Worm (Caenorhabditis elegans) whole organism, L3 larva: ENCODE measurements around the gene fbxb-21.
A peak's percentile ranks its signal among the peaks of the same experiment; 100 is the strongest.
"Not testable (repeated sequence)": the region's sequence is repeated elsewhere in the genome, so short reads cannot be mapped to it uniquely, and the experiment has no call there.

Source experiments
- ZK546.5 ChIP-seq: sonication (generic microtip); optimal IDR thresholded peaks from 2 replicates; lab custom pipeline; 2017; ENCODE audit warnings: missing biosample characterization, missing genetic modification characterization
- aly-2 ChIP-seq: fragments of 150-350 bp; optimal IDR thresholded peaks from 2 replicates; lab custom pipeline; 2014; ENCODE audit warnings: missing biosample characterization, missing genetic modification characterization
- ama-1 ChIP-seq: fragments of 150-350 bp; optimal IDR thresholded peaks from 2 replicates; lab custom pipeline; 2018
- ceh-28 ChIP-seq: fragments of 150-350 bp; optimal IDR thresholded peaks from 2 replicates; lab custom pipeline; 2014; ENCODE audit warnings: missing biosample characterization, missing genetic modification reagents, missing genetic modification characterization
- ceh-9 ChIP-seq: sonication (generic microtip); optimal IDR thresholded peaks from 2 replicates; lab custom pipeline; 2018; ENCODE audit warnings: missing biosample characterization, missing genetic modification characterization
- daf-12 ChIP-seq: fragments of 150-350 bp; optimal IDR thresholded peaks from 2 replicates; lab custom pipeline; 2014; ENCODE audit warnings: missing biosample characterization, missing genetic modification reagents, missing genetic modification characterization
- egl-27 ChIP-seq: sonication (generic microtip); optimal IDR thresholded peaks from 4 replicates; lab custom pipeline; 2017; ENCODE audit warnings: missing biosample characterization, missing genetic modification reagents, missing genetic modification characterization
- egl-5 ChIP-seq: fragments of 150-350 bp; optimal IDR thresholded peaks from 2 replicates; lab custom pipeline; 2017; ENCODE audit warnings: missing biosample characterization, missing genetic modification reagents, missing genetic modification characterization, inconsistent platforms
- elt-1 ChIP-seq: fragments of 150-350 bp; optimal IDR thresholded peaks from 2 replicates; lab custom pipeline; 2014; ENCODE audit warnings: missing biosample characterization, missing genetic modification characterization
- elt-2 ChIP-seq: sonication (generic microtip); optimal IDR thresholded peaks from 2 replicates; lab custom pipeline; 2016; ENCODE audit warnings: missing genetic modification reagents, mild to moderate bottlenecking, missing genetic modification characterization, missing compliant biosample characterization
- elt-3 ChIP-seq, 3 experiments: fragments of 150-350 bp in 1 of 3; sonication (generic microtip) in 2 of 3; optimal IDR thresholded peaks; 2 replicates in 2 of 3; 4 replicates in 1 of 3; lab custom pipeline; 2014 to 2017; ENCODE audit warnings: missing biosample characterization in 3 of 3, missing genetic modification characterization in 3 of 3
- fkh-10 ChIP-seq: sonication (generic microtip); optimal IDR thresholded peaks from 2 replicates; lab custom pipeline; 2017; ENCODE audit warnings: missing biosample characterization, missing genetic modification reagents, missing genetic modification characterization
- fkh-2 ChIP-seq: fragments of 150-350 bp; optimal IDR thresholded peaks from 2 replicates; lab custom pipeline; 2014; ENCODE audit warnings: missing biosample characterization, missing genetic modification reagents, missing genetic modification characterization
- fos-1 ChIP-seq: fragments of 150-350 bp; optimal IDR thresholded peaks from 2 replicates; lab custom pipeline; 2014; ENCODE audit warnings: missing biosample characterization, missing genetic modification characterization
- hmg-11 ChIP-seq: sonication (generic microtip); optimal IDR thresholded peaks from 2 replicates; lab custom pipeline; 2016; ENCODE audit warnings: missing genetic modification characterization, missing compliant biosample characterization
- jun-1 ChIP-seq: fragments of 150-350 bp; optimal IDR thresholded peaks from 2 replicates; lab custom pipeline; 2014; ENCODE audit warnings: missing biosample characterization, missing genetic modification reagents, missing genetic modification characterization
- lin-15B ChIP-seq: fragments of 150-350 bp; optimal IDR thresholded peaks from 2 replicates; lab custom pipeline; 2014; ENCODE audit warnings: missing biosample characterization, missing genetic modification characterization
- lsy-12 ChIP-seq: sonication (generic microtip); optimal IDR thresholded peaks from 2 replicates; lab custom pipeline; 2016; ENCODE audit warnings: mild to moderate bottlenecking, missing genetic modification characterization, missing compliant biosample characterization
- nhr-11 ChIP-seq: fragments of 150-350 bp; optimal IDR thresholded peaks from 2 replicates; lab custom pipeline; 2014; ENCODE audit warnings: missing biosample characterization, missing genetic modification characterization
- nhr-23 ChIP-seq: fragments of 150-350 bp; optimal IDR thresholded peaks from 2 replicates; lab custom pipeline; 2014; ENCODE audit warnings: missing biosample characterization, missing genetic modification reagents, missing genetic modification characterization
- nhr-237 ChIP-seq: fragments of 150-350 bp; optimal IDR thresholded peaks from 2 replicates; lab custom pipeline; 2014; ENCODE audit warnings: missing biosample characterization, missing genetic modification characterization
- nhr-25 ChIP-seq: sonication (generic microtip); optimal IDR thresholded peaks from 2 replicates; lab custom pipeline; 2017; ENCODE audit warnings: missing biosample characterization, missing genetic modification characterization
- nhr-28 ChIP-seq: fragments of 150-350 bp; optimal IDR thresholded peaks from 2 replicates; lab custom pipeline; 2014; ENCODE audit warnings: missing biosample characterization, missing genetic modification characterization
- nhr-43 ChIP-seq: sonication (generic microtip); optimal IDR thresholded peaks from 2 replicates; lab custom pipeline; 2016; ENCODE audit warnings: mild to moderate bottlenecking, missing genetic modification characterization, missing compliant biosample characterization; ENCODE audit not compliant: poor library complexity, severe bottlenecking
- nhr-67 ChIP-seq: fragments of 150-350 bp; optimal IDR thresholded peaks from 2 replicates; lab custom pipeline; 2014; ENCODE audit warnings: missing biosample characterization, missing genetic modification characterization
- nhr-76 ChIP-seq: fragments of 150-350 bp; sonication (generic microtip); optimal IDR thresholded peaks from 5 replicates; lab custom pipeline; 2014; ENCODE audit warnings: missing biosample characterization, missing genetic modification characterization
- pqm-1 ChIP-seq: fragments of 150-350 bp; optimal IDR thresholded peaks from 2 replicates; lab custom pipeline; 2017; ENCODE audit warnings: missing biosample characterization, missing genetic modification characterization, inconsistent platforms
- sea-2 ChIP-seq: fragments of 150-350 bp; sonication (generic microtip); optimal IDR thresholded peaks from 4 replicates; lab custom pipeline; 2014; ENCODE audit warnings: missing biosample characterization, missing genetic modification reagents, missing genetic modification characterization
- skn-1 ChIP-seq: fragments of 150-350 bp; optimal IDR thresholded peaks from 2 replicates; lab custom pipeline; 2014; ENCODE audit warnings: missing biosample characterization, missing genetic modification characterization
- snpc-4 ChIP-seq: fragments of 150-350 bp; optimal IDR thresholded peaks from 2 replicates; lab custom pipeline; 2014; ENCODE audit warnings: missing biosample characterization, missing genetic modification characterization
- tbx-2 ChIP-seq: sonication (generic microtip); optimal IDR thresholded peaks from 2 replicates; lab custom pipeline; 2016; ENCODE audit warnings: mild to moderate bottlenecking, missing genetic modification characterization, missing compliant biosample characterization
- unc-62 ChIP-seq: fragments of 150-350 bp; sonication (generic microtip); optimal IDR thresholded peaks from 4 replicates; lab custom pipeline; 2014; ENCODE audit warnings: missing biosample characterization, missing genetic modification reagents, missing genetic modification characterization
- ztf-11 ChIP-seq: fragments of 150-350 bp; optimal IDR thresholded peaks from 2 replicates; lab custom pipeline; 2014; ENCODE audit warnings: missing biosample characterization, missing genetic modification characterization
- ztf-4 ChIP-seq: fragments of 150-350 bp; optimal IDR thresholded peaks from 2 replicates; lab custom pipeline; 2014; ENCODE audit warnings: missing biosample characterization, missing genetic modification characterization

The fbxb-21 gene

DNA sequence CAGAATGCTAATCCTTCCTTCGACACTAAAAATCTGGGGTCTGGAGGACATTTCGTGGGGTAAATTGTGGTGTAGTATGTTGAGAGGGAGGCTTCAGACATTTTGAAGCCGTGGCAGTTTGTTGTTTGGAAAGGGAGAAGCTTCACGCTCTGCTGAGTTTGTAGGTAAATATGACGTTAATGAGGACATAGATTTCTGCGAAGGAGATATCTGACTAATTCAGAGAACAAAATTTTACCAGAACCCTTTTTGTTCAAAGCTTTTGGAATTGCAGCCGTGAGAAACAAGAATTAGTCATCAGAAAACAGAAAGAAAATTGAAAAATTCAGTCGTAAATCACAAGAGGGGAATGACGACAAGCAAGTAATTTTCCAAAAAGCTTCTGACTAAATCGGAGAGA lies 8.2 kb downstream of the fbxb-21 start, which contains the start of gene srh-72:
TSS of gene srh-72 (minus strand) at position 101 of the 400 bp plus-strand sequence.
- TF ChIP-seq skn-1 (tag; lab: Kevin White, UChicago) (no peak), unc-62 (GFP tag; lab: Kevin White, UChicago) (no peak), hmg-11 (tag; lab: Kevin White, UChicago) (no peak), nhr-25 (no peak), jun-1 (no peak), lin-15B (tag; lab: Kevin White, UChicago) (no peak), sea-2 (GFP tag; lab: Kevin White, UChicago) (no peak), nhr-43 (no peak), pqm-1 (tag; lab: Kevin White, UChicago) (no peak), nhr-11 (no peak), snpc-4 (tag; lab: Kevin White, UChicago) (no peak), egl-5 (tag; lab: Kevin White, UChicago) (no peak), ama-1 (lab: Kevin White, UChicago) (no peak), lsy-12 (tag; lab: Kevin White, UChicago) (no peak), nhr-67 (no peak), fkh-10 (GFP tag; lab: Kevin White, UChicago) (no peak), elt-2 (tag; lab: Kevin White, UChicago) (no peak), fkh-2 (tag; lab: Kevin White, UChicago) (no peak)

DNA sequence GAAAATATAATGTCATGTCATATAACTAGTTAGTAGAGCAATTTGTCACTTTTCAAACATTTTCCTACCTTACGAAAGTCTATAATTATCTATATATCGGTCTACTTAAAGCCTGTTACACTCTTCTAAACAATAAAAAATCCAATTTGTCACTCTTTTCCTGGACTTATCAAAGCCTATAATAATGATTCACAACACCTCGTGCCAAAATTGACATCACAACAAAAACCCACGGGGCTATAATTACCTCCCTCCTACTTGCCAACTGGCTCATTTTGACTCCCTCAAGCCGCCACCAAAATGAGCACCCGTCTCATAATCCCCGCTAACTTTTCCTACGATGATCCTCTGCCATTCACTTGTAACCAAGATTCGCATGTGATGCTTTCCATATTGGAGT lies 12.3 kb downstream of the fbxb-21 start, which contains the start of gene srg-20:
TSS of gene srg-20 (plus strand) at position 301 of the 400 bp plus-strand sequence.
- TF ChIP-seq pqm-1, ztf-4, fos-1 (tag; lab: Kevin White, UChicago): not testable (repeated sequence)
- TF ChIP-seq, all 47 proteins: peak for 0; not testable (repeated sequence) for 47

DNA sequence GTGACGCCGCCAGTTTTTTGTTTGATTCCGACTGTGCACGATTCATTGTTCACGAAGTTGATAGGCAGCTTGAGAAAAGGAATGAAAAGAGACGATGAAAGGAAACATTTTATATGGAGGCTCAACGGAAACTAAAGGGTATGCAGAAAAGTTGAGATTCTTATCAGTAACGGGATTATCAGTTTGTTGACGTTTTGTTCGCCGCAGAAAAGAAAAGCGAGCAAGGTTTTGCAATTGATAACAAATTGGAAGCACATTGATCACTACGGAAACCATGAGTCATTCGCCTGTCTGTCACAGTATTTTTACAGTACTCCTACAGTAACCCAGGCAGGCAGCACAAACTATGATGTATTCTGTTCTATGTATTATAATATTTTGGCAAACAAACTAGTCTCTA lies 12.7 kb downstream of the fbxb-21 start:
- no peak for TF ChIP-seq ztf-11 (tag; lab: Kevin White, UChicago)
- no peak for TF ChIP-seq nhr-23
- no peak for TF ChIP-seq elt-3 (tag; optimal IDR thresholded peaks at IDR 0.05; lab: Kevin White, UChicago)
- peak; percentile 47 for TF ChIP-seq pqm-1 (tag; lab: Kevin White, UChicago)
- no peak for TF ChIP-seq skn-1 (tag; lab: Kevin White, UChicago)
- TF ChIP-seq jun-1 = no peak
- TF ChIP-seq egl-5 (tag; lab: Kevin White, UChicago) = no peak
- TF ChIP-seq sea-2 (GFP tag; lab: Kevin White, UChicago) = no peak
- TF ChIP-seq elt-2 (tag; lab: Kevin White, UChicago) = peak; percentile 70

DNA sequence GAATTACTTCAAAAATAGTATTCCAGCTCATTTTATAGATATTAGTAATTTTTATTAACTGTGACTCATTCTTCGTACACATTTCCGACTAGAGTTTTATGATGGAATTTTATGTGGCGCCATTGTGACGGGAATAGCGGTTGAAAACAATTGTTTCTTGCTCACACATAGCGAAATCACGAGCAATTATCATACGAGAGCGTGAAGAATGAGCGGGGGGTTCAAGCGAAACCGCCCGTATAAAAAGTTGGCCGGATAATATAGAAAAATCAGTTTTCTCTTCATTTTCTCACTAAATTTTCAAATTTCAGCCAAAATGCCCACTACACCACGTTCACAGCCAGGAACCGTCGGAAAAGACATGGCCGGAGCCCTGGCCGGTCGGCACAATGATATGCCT lies 15.2 kb downstream of the fbxb-21 start, which contains the start of gene C08E3.1:
TSS of gene C08E3.1 (plus strand) at position 301 of the 400 bp plus-strand sequence.
- TF ChIP-seq egl-27 (tag; lab: Kevin White, UChicago); nhr-25; snpc-4 (tag; lab: Kevin White, UChicago): not testable (repeated sequence)

DNA sequence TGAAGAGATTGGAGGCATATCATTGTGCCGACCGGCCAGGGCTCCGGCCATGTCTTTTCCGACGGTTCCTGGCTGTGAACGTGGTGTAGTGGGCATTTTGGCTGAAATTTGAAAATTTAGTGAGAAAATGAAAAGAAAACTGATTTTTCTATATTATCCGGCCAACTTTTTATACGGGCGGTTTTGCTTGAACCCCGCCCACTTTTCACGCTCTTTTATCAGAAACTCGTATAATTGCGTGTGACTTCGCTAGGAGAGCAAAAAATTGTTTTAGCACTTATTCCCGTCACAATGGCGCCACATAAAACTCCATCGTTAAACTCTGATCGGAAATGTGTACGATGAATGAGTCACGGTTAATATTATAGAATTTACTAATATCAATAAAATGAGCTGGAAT lies 16.5 kb downstream of the fbxb-21 start, which contains the start of gene C08E3.13:
TSS of gene C08E3.13 (minus strand) at position 101 of the 400 bp plus-strand sequence.
- TF ChIP-seq nhr-28 (tag; lab: Kevin White, UChicago); jun-1; ceh-28 (tag; lab: Kevin White, UChicago): not testable (repeated sequence)
- TF ChIP-seq, all 47 proteins: peak for 0; not testable (repeated sequence) for 47

DNA sequence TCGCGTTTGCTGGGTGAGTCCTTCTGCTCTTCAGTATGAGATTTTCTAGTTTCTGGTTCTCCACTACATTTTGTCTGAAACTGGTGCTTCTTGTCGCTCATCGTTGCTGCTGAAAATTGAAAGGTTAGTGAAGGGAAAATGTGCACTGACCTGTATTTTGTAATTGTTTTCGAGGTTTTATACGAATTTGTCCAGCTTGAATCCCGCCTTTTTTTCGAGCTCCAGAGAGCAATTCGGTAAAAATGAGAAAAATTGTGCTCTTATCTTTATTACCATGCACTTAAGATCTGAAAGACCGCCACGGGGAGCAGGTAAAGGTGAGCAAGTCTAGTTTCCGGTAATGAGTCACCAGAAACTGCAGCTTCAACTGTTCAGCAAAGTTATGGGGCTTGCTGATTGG lies 20.9 kb downstream of the fbxb-21 start, which contains the start of gene C08E3.15:
TSS of gene C08E3.15 (minus strand) at position 101 of the 400 bp plus-strand sequence.
- TF ChIP-seq lsy-12 (tag; lab: Kevin White, UChicago); nhr-67; nhr-11: not testable (repeated sequence)

DNA sequence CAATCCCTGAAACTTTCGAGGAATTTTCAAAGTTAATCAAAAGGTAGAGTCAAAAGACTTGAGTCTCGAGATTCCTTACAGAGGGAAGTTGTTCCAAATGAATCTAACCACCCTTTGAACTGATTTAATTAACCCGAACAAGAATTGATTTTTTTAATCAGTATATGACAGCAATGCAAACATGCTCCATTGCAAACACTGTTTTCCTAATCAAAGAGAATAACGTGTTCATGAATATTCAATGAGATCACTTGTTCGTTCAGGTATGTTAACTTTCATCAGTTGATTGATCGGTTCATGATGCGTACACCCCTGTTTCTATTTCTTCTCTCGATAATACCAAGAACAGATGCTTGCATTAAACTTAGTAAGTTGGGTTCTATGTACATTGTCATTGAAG lies 23.0 kb downstream of the fbxb-21 start, which contains the start of gene C08E3.14:
TSS of gene C08E3.14 (plus strand) at position 301 of the 400 bp plus-strand sequence.
- no peak for TF ChIP-seq nhr-237 (tag; lab: Kevin White, UChicago)
- TF ChIP-seq snpc-4 (tag; lab: Kevin White, UChicago) = no peak
- TF ChIP-seq elt-1 (tag; lab: Kevin White, UChicago) = no peak
- no peak for TF ChIP-seq nhr-25
- no peak for TF ChIP-seq daf-12 (tag; lab: Kevin White, UChicago)
- no peak for TF ChIP-seq elt-3 (tag; optimal IDR thresholded peaks at IDR 0.05; lab: Kevin White, UChicago)
- no peak for TF ChIP-seq nhr-43
- no peak for TF ChIP-seq tbx-2 (tag; lab: Kevin White, UChicago)
- TF ChIP-seq lsy-12 (tag; lab: Kevin White, UChicago) = no peak
- TF ChIP-seq aly-2 = no peak
- TF ChIP-seq ztf-11 (tag; lab: Kevin White, UChicago) = no peak
- TF ChIP-seq elt-2 (tag; lab: Kevin White, UChicago) = no peak
- no peak for TF ChIP-seq ceh-9 (tag; lab: Kevin White, UChicago)
- TF ChIP-seq nhr-76 = no peak
- no peak for TF ChIP-seq ZK546.5 (tag; lab: Kevin White, UChicago)
- no peak for TF ChIP-seq ztf-4 (tag; lab: Kevin White, UChicago)
